Worm (Caenorhabditis elegans): ENCODE results near the gene C31H2.3.

ce11 chrX:5168770-5169169, 14.6 kb upstream of the C31H2.3 start:
- TF ChIP-seq grh-1 (GFP tag; IDR thresholded peaks at IDR 0.05): no peak
- no peak for TF ChIP-seq egl-27 (tag; optimal IDR thresholded peaks at IDR 0.05)
- no peak for TF ChIP-seq ceh-63 (GFP tag; optimal IDR thresholded peaks at IDR 0.05)
- no peak for TF ChIP-seq nhr-237 (tag; optimal IDR thresholded peaks at IDR 0.05)
- TF ChIP-seq unc-130 (tag; optimal IDR thresholded peaks at IDR 0.05): no peak
- no peak for TF ChIP-seq nhr-12 (tag; optimal IDR thresholded peaks at IDR 0.05)
- no peak for TF ChIP-seq nhr-76 (tag; optimal IDR thresholded peaks at IDR 0.05)
- TF ChIP-seq tbx-2 (tag; optimal IDR thresholded peaks at IDR 0.05): no peak
- no peak for TF ChIP-seq sptf-1 (tag; optimal IDR thresholded peaks at IDR 0.05)
